Worm (Caenorhabditis elegans): ENCODE results near the gene best-2.

ce11 chrIV:13085675-13086074, 27.2 kb downstream of the best-2 start:
- TF ChIP-seq lin-35 (GFP tag; optimal IDR thresholded peaks at IDR 0.05) (no peak), nhr-76 (tag; optimal IDR thresholded peaks at IDR 0.05) (no peak), egl-13 (tag; optimal IDR thresholded peaks at IDR 0.05) (no peak), lir-3 (tag; optimal IDR thresholded peaks at IDR 0.05; ENCODE audit: poor library complexity) (no peak), lin-39 (tag; optimal IDR thresholded peaks at IDR 0.05) (no peak), skn-1 (tag; optimal IDR thresholded peaks at IDR 0.05) (no peak), dpl-1 (GFP tag; optimal IDR thresholded peaks at IDR 0.05) (no peak), alr-1 (tag; optimal IDR thresholded peaks at IDR 0.05; ENCODE audit: borderline replicate concordance) (no peak), lin-15B (tag; optimal IDR thresholded peaks at IDR 0.05) (no peak)

All from whole organism, L1 larva.